Worm (Caenorhabditis elegans) whole organism, L4/young adult: ENCODE data around the gene ZK1240.5.

ENCODE experiments used
- W03F9.2 ChIP-seq: fragments of 150-350 bp; optimal IDR thresholded peaks from 2 replicates; lab custom pipeline; 2014; ENCODE audit warnings: missing biosample characterization, missing genetic modification characterization
- dao-5 ChIP-seq: sonication (generic microtip); optimal IDR thresholded peaks from 2 replicates; lab custom pipeline; 2016; ENCODE audit warnings: missing genotype, missing genetic modification characterization, moderate library complexity, missing compliant biosample characterization

- TF ChIP-seq dao-5 (tag; lab: Kevin White, UChicago): no peak
- no peak for TF ChIP-seq W03F9.2
Observed at ce11 chrII:2324956-2325355, 7.2 kb upstream of the ZK1240.5 start, which contains the start of gene ZK1240.11.
